Worm (Caenorhabditis elegans) whole organism, L1 larva: Measurements from ENCODE around the gene gstk-1.

Experiments
- C16A3.4 ChIP-seq: fragments of 150-350 bp; optimal IDR thresholded peaks from 2 replicates; lab custom pipeline; 2014; ENCODE audit warnings: missing biosample characterization, missing genetic modification characterization
- aly-2 ChIP-seq: fragments of 150-350 bp; optimal IDR thresholded peaks from 2 replicates; lab custom pipeline; 2014; ENCODE audit warnings: missing biosample characterization, missing genetic modification characterization
- ama-1 ChIP-seq: fragments of 150-350 bp; optimal IDR thresholded peaks from 2 replicates; lab custom pipeline; 2014
- blmp-1 ChIP-seq: fragments of 150-350 bp; optimal IDR thresholded peaks from 2 replicates; lab custom pipeline; 2014; ENCODE audit warnings: missing biosample characterization, missing genetic modification characterization
- ceh-63 ChIP-seq: fragments of 200-800 bp; sonication (Bioruptor generic); optimal IDR thresholded peaks from 2 replicates; lab custom pipeline; 2018; ENCODE audit warnings: mild to moderate bottlenecking, missing genetic modification characterization, missing compliant biosample characterization
- ceh-82 ChIP-seq, 3 experiments: fragments of 150-350 bp in 1 of 3; sonication (generic microtip) in 2 of 3; optimal IDR thresholded peaks; 2 replicates each; lab custom pipeline; 2014 to 2017; ENCODE audit warnings: missing biosample characterization in 3 of 3, missing genetic modification characterization in 3 of 3
- ceh-90 ChIP-seq: sonication (generic microtip); optimal IDR thresholded peaks from 2 replicates; lab custom pipeline; 2016; ENCODE audit warnings: missing genetic modification characterization, missing compliant biosample characterization
- dpl-1 ChIP-seq, 3 experiments: fragments of 150-350 bp in 2 of 3; sonication (generic microtip) in 1 of 3; optimal IDR thresholded peaks; 2 replicates each; lab custom pipeline; 2014 to 2017; ENCODE audit warnings: missing biosample characterization in 3 of 3, missing genetic modification characterization in 3 of 3, missing genetic modification reagents in 3 of 3
- efl-1 ChIP-seq, 4 experiments: fragments of 150-350 bp; optimal IDR thresholded peaks in 3 of 4; peaks in 1 of 4; 1 replicate in 1 of 4; 2 replicates in 3 of 4; lab custom pipeline; 2014; ENCODE audit warnings: missing biosample characterization in 2 of 4, missing genetic modification characterization in 2 of 4, missing genetic modification reagents in 2 of 4
- efl-3 ChIP-seq: fragments of 200-800 bp; sonication (Bioruptor generic); optimal IDR thresholded peaks from 2 replicates; lab custom pipeline; 2018; ENCODE audit warnings: mild to moderate bottlenecking, missing genetic modification characterization, missing compliant biosample characterization
- egl-13 ChIP-seq: sonication (generic microtip); optimal IDR thresholded peaks from 2 replicates; lab custom pipeline; 2016; ENCODE audit warnings: missing genotype, missing genetic modification reagents, missing genetic modification characterization, missing compliant biosample characterization
- fkh-10 ChIP-seq: sonication (generic microtip); optimal IDR thresholded peaks from 2 replicates; lab custom pipeline; 2017; ENCODE audit warnings: missing biosample characterization, missing genetic modification reagents, missing genetic modification characterization
- hlh-17 ChIP-seq: fragments of 200-800 bp; sonication (Bioruptor generic); optimal IDR thresholded peaks from 2 replicates; lab custom pipeline; 2018; ENCODE audit warnings: missing genetic modification characterization, mild to moderate bottlenecking, missing compliant biosample characterization, moderate library complexity, borderline replicate concordance
- hlh-4 ChIP-seq: sonication (generic microtip); optimal IDR thresholded peaks from 2 replicates; lab custom pipeline; 2016; ENCODE audit warnings: mild to moderate bottlenecking, missing genetic modification characterization, missing compliant biosample characterization
- hpl-2 ChIP-seq: fragments of 150-350 bp; optimal IDR thresholded peaks from 2 replicates; lab custom pipeline; 2014; ENCODE audit warnings: missing biosample characterization, missing genetic modification reagents, missing genetic modification characterization
- irx-1 ChIP-seq: sonication (generic microtip); optimal IDR thresholded peaks from 2 replicates; lab custom pipeline; 2016; ENCODE audit warnings: missing genetic modification characterization, missing compliant biosample characterization
- isw-1 ChIP-seq: fragments of 200-800 bp; sonication (Bioruptor generic); IDR thresholded peaks from 2 replicates; pipeline ENCODE4 v1.3.6; 2022; ENCODE audit warnings: missing genetic modification characterization, missing compliant biosample characterization
- jun-1 ChIP-seq: fragments of 150-350 bp; optimal IDR thresholded peaks from 2 replicates; lab custom pipeline; 2014; ENCODE audit warnings: missing biosample characterization, missing genetic modification reagents, missing genetic modification characterization
- lin-15B ChIP-seq: fragments of 150-350 bp; sonication (generic microtip); optimal IDR thresholded peaks from 3 replicates; lab custom pipeline; 2014; ENCODE audit warnings: missing biosample characterization, missing genetic modification characterization
- lin-35 ChIP-seq, 2 experiments: fragments of 150-350 bp; optimal IDR thresholded peaks; 2 replicates each; lab custom pipeline; 2014; ENCODE audit warnings: missing biosample characterization in 2 of 2, missing genetic modification characterization in 2 of 2, missing genetic modification reagents in 2 of 2
- lin-39 ChIP-seq: fragments of 150-350 bp; optimal IDR thresholded peaks from 2 replicates; lab custom pipeline; 2014; ENCODE audit warnings: missing biosample characterization, missing genetic modification reagents, missing genetic modification characterization
- lsy-2 ChIP-seq, 2 experiments: fragments of 150-350 bp; optimal IDR thresholded peaks; 2 replicates each; lab custom pipeline; 2014; ENCODE audit warnings: missing biosample characterization in 2 of 2, missing genetic modification characterization in 2 of 2
- mab-9 ChIP-seq: fragments of 200-800 bp; sonication (Bioruptor generic); IDR thresholded peaks from 2 replicates; pipeline ENCODE4 v1.3.6; 2022; ENCODE audit warnings: missing genetic modification reagents, missing genetic modification characterization, missing compliant biosample characterization
- mdl-1 ChIP-seq, 2 experiments: fragments of 150-350 bp; optimal IDR thresholded peaks; 2 replicates each; lab custom pipeline; 2014 to 2017; ENCODE audit warnings: missing biosample characterization in 2 of 2, missing genetic modification characterization in 2 of 2, inconsistent platforms in 1 of 2
- mef-2 ChIP-seq: fragments of 150-350 bp; optimal IDR thresholded peaks from 2 replicates; lab custom pipeline; 2014; ENCODE audit warnings: missing biosample characterization, missing genetic modification characterization
- nhr-11 ChIP-seq: fragments of 150-350 bp; optimal IDR thresholded peaks from 2 replicates; lab custom pipeline; 2014; ENCODE audit warnings: missing biosample characterization, missing genetic modification characterization
- nhr-12 ChIP-seq: sonication (generic microtip); optimal IDR thresholded peaks from 2 replicates; lab custom pipeline; 2017; ENCODE audit warnings: missing biosample characterization, missing genetic modification characterization
- nhr-20 ChIP-seq: sonication (generic microtip); optimal IDR thresholded peaks from 2 replicates; lab custom pipeline; 2016; ENCODE audit warnings: mild to moderate bottlenecking, missing genetic modification characterization, missing compliant biosample characterization
- nhr-237 ChIP-seq: fragments of 150-350 bp; optimal IDR thresholded peaks from 2 replicates; lab custom pipeline; 2014; ENCODE audit warnings: missing biosample characterization, missing genetic modification characterization
- nhr-47 ChIP-seq: sonication (generic microtip); optimal IDR thresholded peaks from 2 replicates; lab custom pipeline; 2016; ENCODE audit warnings: mild to moderate bottlenecking, missing genetic modification characterization, moderate library complexity, missing compliant biosample characterization
- nhr-71 ChIP-seq: sonication (generic microtip); optimal IDR thresholded peaks from 2 replicates; lab custom pipeline; 2016; ENCODE audit warnings: mild to moderate bottlenecking, missing genetic modification characterization, moderate library complexity, missing compliant biosample characterization
- nhr-76 ChIP-seq: sonication (generic microtip); optimal IDR thresholded peaks from 2 replicates; lab custom pipeline; 2017; ENCODE audit warnings: missing biosample characterization, missing genetic modification characterization
- nhr-77 ChIP-seq: fragments of 150-350 bp; optimal IDR thresholded peaks from 2 replicates; lab custom pipeline; 2014; ENCODE audit warnings: missing biosample characterization, missing genetic modification characterization
- nhr-85 ChIP-seq: sonication (generic microtip); peaks from one replicate; lab custom pipeline; 2016; ENCODE audit warnings: missing genetic modification characterization, inconsistent platforms, missing compliant biosample characterization
- nhr-90 ChIP-seq: sonication (generic microtip); optimal IDR thresholded peaks from 2 replicates; lab custom pipeline; 2016; ENCODE audit warnings: mild to moderate bottlenecking, missing genetic modification characterization, missing compliant biosample characterization; ENCODE audit not compliant: poor library complexity
- pag-3 ChIP-seq: sonication (generic microtip); optimal IDR thresholded peaks from 2 replicates; lab custom pipeline; 2017; ENCODE audit warnings: missing genetic modification characterization, mild to moderate bottlenecking, missing compliant biosample characterization, antibody characterized with exemption, borderline replicate concordance; ENCODE audit not compliant: insufficient read depth
- pax-3 ChIP-seq: fragments of 200-800 bp; sonication (Bioruptor generic); optimal IDR thresholded peaks from 2 replicates; lab custom pipeline; 2018; ENCODE audit warnings: mild to moderate bottlenecking, missing genetic modification characterization, moderate library complexity, missing compliant biosample characterization
- pqm-1 ChIP-seq: sonication (generic microtip); optimal IDR thresholded peaks from 3 replicates; lab custom pipeline; 2017; ENCODE audit warnings: missing biosample characterization, missing genetic modification characterization
- rnt-1 ChIP-seq: sonication (generic microtip); optimal IDR thresholded peaks from 2 replicates; lab custom pipeline; 2016; ENCODE audit warnings: mild to moderate bottlenecking, missing genetic modification characterization, moderate library complexity, missing compliant biosample characterization
- skn-1 ChIP-seq: fragments of 150-350 bp; optimal IDR thresholded peaks from 2 replicates; lab custom pipeline; 2014; ENCODE audit warnings: missing biosample characterization, missing genetic modification characterization
- snpc-4 ChIP-seq: fragments of 150-350 bp; optimal IDR thresholded peaks from 2 replicates; lab custom pipeline; 2014; ENCODE audit warnings: missing biosample characterization, missing genetic modification characterization
- sox-4 ChIP-seq: sonication (generic microtip); optimal IDR thresholded peaks from 2 replicates; lab custom pipeline; 2016; ENCODE audit warnings: missing genetic modification characterization, missing compliant biosample characterization
- sptf-1 ChIP-seq: fragments of 150-350 bp; optimal IDR thresholded peaks from 2 replicates; lab custom pipeline; 2014; ENCODE audit warnings: missing biosample characterization, missing genetic modification characterization
- sup-37 ChIP-seq: fragments of 200-800 bp; sonication (Bioruptor generic); optimal IDR thresholded peaks from 2 replicates; lab custom pipeline; 2018; ENCODE audit warnings: mild to moderate bottlenecking, missing genetic modification characterization, missing compliant biosample characterization
- swsn-7 ChIP-seq: sonication (generic microtip); optimal IDR thresholded peaks from 2 replicates; lab custom pipeline; 2016; ENCODE audit warnings: missing genetic modification characterization, missing compliant biosample characterization
- tlp-1 ChIP-seq: fragments of 150-350 bp; optimal IDR thresholded peaks from 2 replicates; lab custom pipeline; 2014; ENCODE audit warnings: missing biosample characterization, missing genetic modification characterization
- unc-130 ChIP-seq: fragments of 150-350 bp; optimal IDR thresholded peaks from 2 replicates; lab custom pipeline; 2017; ENCODE audit warnings: missing biosample characterization, missing genetic modification characterization, inconsistent platforms
- unc-86 ChIP-seq: sonication (generic microtip); optimal IDR thresholded peaks from 2 replicates; lab custom pipeline; 2016; ENCODE audit warnings: missing genetic modification characterization, missing compliant biosample characterization
- unc-98 ChIP-seq: fragments of 200-800 bp; sonication (Bioruptor generic); IDR thresholded peaks from 2 replicates; pipeline ENCODE4 v1.3.6; 2022; ENCODE audit warnings: missing genetic modification characterization, missing compliant biosample characterization
- xbp-1 ChIP-seq: sonication (generic microtip); optimal IDR thresholded peaks from 2 replicates; lab custom pipeline; 2016; ENCODE audit warnings: missing genetic modification characterization, missing compliant biosample characterization
- zip-4 ChIP-seq: fragments of 200-800 bp; sonication (Bioruptor generic); optimal IDR thresholded peaks from 2 replicates; lab custom pipeline; 2018; ENCODE audit warnings: mild to moderate bottlenecking, missing genetic modification characterization, moderate library complexity, missing compliant biosample characterization
- ztf-4 ChIP-seq: fragments of 150-350 bp; optimal IDR thresholded peaks from 2 replicates; lab custom pipeline; 2014; ENCODE audit warnings: missing biosample characterization, missing genetic modification characterization

Gene gstk-1

DNA sequence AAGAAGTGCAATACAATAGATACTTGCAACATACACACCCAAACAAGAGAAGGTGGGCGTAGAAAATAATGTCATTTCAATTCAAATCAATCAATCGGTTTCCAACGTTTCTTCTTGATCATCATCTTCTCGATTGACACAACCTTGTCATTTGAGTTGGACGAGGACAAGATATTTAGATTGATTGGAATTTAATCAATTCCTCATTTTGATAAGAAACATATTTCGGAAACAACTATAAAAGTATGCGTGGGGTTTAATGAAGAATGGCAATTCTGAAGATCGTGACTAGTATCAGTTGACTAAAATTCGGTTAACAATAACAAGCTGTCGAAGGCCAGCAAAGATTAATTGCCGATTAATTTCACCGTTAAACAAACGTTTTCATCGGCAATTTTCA, 35.9 kb upstream of the gstk-1 start (continued):
- TF ChIP-seq hpl-2 (GFP tag; lab: Kevin White, UChicago), result no peak
- TF ChIP-seq pqm-1 (tag; lab: Kevin White, UChicago), result no peak
- TF ChIP-seq lin-15B (tag; lab: Kevin White, UChicago), result no peak
- TF ChIP-seq nhr-71 (tag; lab: Kevin White, UChicago), result peak; percentile 11
- TF ChIP-seq xbp-1 (tag; lab: Kevin White, UChicago), result no peak
- peak; percentile 36 for TF ChIP-seq blmp-1 (tag; lab: Kevin White, UChicago)
- TF ChIP-seq tlp-1 (tag; lab: Kevin White, UChicago), result no peak
- TF ChIP-seq ama-1 (lab: Kevin White, UChicago), result no peak
- TF ChIP-seq unc-86 (tag; lab: Kevin White, UChicago), result no peak
- TF ChIP-seq nhr-12 (tag; lab: Kevin White, UChicago), result no peak
- peak; percentile 13 for TF ChIP-seq nhr-20
- TF ChIP-seq dpl-1 (GFP tag; optimal IDR thresholded peaks at IDR 0.05; lab: Kevin White, UChicago), result no peak
- TF ChIP-seq lin-39 (tag; lab: Kevin White, UChicago), result no peak
- no peak for TF ChIP-seq nhr-47 (tag; lab: Kevin White, UChicago)
- peak in 1 of 2 experiments; percentile 39 for TF ChIP-seq lsy-2 (tag; optimal IDR thresholded peaks at IDR 0.05; lab: Kevin White, UChicago)
- TF ChIP-seq ceh-63 (GFP tag; lab: Kevin White, UChicago), result no peak
- TF ChIP-seq efl-1 (optimal IDR thresholded peaks at IDR 0.05; lab: Kevin White, UChicago), result no peak
- TF ChIP-seq efl-1 (GFP tag; optimal IDR thresholded peaks at IDR 0.05 in 1 of 2; lab: Kevin White, UChicago), result peak in 1 of 2 experiments; percentile 40
- TF ChIP-seq nhr-85, result peak; percentile 91
- no peak for TF ChIP-seq mab-9 (GFP tag; lab: Robert Waterston, UW)
- TF ChIP-seq sox-4 (tag; lab: Kevin White, UChicago), result no peak
- no peak for TF ChIP-seq jun-1 (tag; lab: Kevin White, UChicago)
- TF ChIP-seq unc-98 (GFP tag; lab: Robert Waterston, UW), result no peak
- TF ChIP-seq aly-2 (tag; lab: Kevin White, UChicago), result no peak
- TF ChIP-seq nhr-237 (tag; lab: Kevin White, UChicago), result no peak
- TF ChIP-seq ztf-4 (tag; lab: Kevin White, UChicago), result no peak
- peak; percentile 22 for TF ChIP-seq C16A3.4 (tag; lab: Kevin White, UChicago)
- TF ChIP-seq hlh-17 (GFP tag; lab: Kevin White, UChicago), result no peak
- no peak for TF ChIP-seq skn-1 (tag; lab: Kevin White, UChicago)
- TF ChIP-seq sptf-1, result no peak
- TF ChIP-seq nhr-76 (tag; lab: Kevin White, UChicago), result no peak
- no peak for TF ChIP-seq swsn-7

DNA sequence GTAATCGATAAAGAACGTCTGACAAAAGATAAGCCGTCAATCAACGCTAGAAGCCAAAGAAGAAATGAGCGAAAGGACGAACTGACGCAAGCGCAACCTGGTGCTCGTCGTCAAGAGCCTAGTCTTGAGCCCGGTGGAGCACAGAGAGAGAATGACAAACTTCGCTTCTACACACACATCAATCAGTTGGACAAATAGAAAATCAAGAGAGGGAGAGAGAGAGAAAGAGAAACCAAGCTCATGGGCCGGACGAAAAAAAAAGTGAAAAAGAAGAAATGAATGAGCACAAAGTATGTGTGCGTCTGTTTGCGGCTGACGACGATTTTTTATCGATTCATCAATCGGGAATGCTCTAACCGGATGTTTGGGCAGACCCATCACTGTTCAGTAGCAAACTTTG, 35.4 kb upstream of the gstk-1 start:
- TF ChIP-seq zip-4 (GFP tag; lab: Kevin White, UChicago), result no peak
- TF ChIP-seq unc-130 (tag; lab: Kevin White, UChicago), result no peak
- TF ChIP-seq fkh-10 (GFP tag; lab: Kevin White, UChicago), result no peak
- TF ChIP-seq irx-1 (tag; lab: Kevin White, UChicago), result no peak
- no peak for TF ChIP-seq unc-98 (GFP tag; lab: Robert Waterston, UW)
- TF ChIP-seq snpc-4 (tag; lab: Kevin White, UChicago), result no peak
- no peak for TF ChIP-seq egl-13 (tag; lab: Kevin White, UChicago)
- no peak for TF ChIP-seq pax-3 (tag; lab: Kevin White, UChicago)
- no peak for TF ChIP-seq nhr-90
- no peak for TF ChIP-seq tlp-1 (tag; lab: Kevin White, UChicago)
- TF ChIP-seq efl-3, result no peak
- TF ChIP-seq C16A3.4 (tag; lab: Kevin White, UChicago), result peak; percentile 2
- TF ChIP-seq ama-1 (lab: Kevin White, UChicago), result no peak
- TF ChIP-seq sup-37 (GFP tag; lab: Kevin White, UChicago), result no peak
- TF ChIP-seq mef-2 (tag; lab: Kevin White, UChicago), result no peak
- TF ChIP-seq nhr-77 (tag; lab: Kevin White, UChicago), result peak; percentile 35
- no peak for TF ChIP-seq mdl-1 (tag; optimal IDR thresholded peaks at IDR 0.05; lab: Kevin White, UChicago)
- peak in 1 of 2 experiments; percentile 0 for TF ChIP-seq lin-35 (GFP tag; optimal IDR thresholded peaks at IDR 0.05; lab: Kevin White, UChicago)
- TF ChIP-seq isw-1 (GFP tag; lab: Robert Waterston, UW), result no peak
- no peak for TF ChIP-seq blmp-1 (tag; lab: Kevin White, UChicago)
- TF ChIP-seq ceh-63 (GFP tag; lab: Kevin White, UChicago), result no peak
- no peak for TF ChIP-seq nhr-11
- TF ChIP-seq hlh-4 (tag; lab: Kevin White, UChicago), result no peak
- TF ChIP-seq hpl-2 (GFP tag; lab: Kevin White, UChicago), result no peak
- peak; percentile 48 for TF ChIP-seq pag-3 (tag; lab: Kevin White, UChicago)
- no peak for TF ChIP-seq xbp-1 (tag; lab: Kevin White, UChicago)
- TF ChIP-seq ceh-90, result no peak
- TF ChIP-seq rnt-1, result peak; percentile 66
- no peak for TF ChIP-seq ceh-82 (tag; optimal IDR thresholded peaks at IDR 0.05; lab: Kevin White, UChicago)
